Worm (Caenorhabditis elegans) whole organism, mixed stage, embryonic: ENCODE data around the gene clec-45.

Experiments
- M03D4.4 ChIP-seq: sonication (generic microtip); optimal IDR thresholded peaks from 2 replicates; lab custom pipeline; 2017; ENCODE audit warnings: mild to moderate bottlenecking, missing genetic modification characterization, missing compliant biosample characterization
- blmp-1 ChIP-seq: fragments of 150-350 bp; optimal IDR thresholded peaks from 2 replicates; lab custom pipeline; 2014; ENCODE audit warnings: missing biosample characterization, missing genetic modification characterization
- ceh-39 ChIP-seq: fragments of 150-350 bp; optimal IDR thresholded peaks from 2 replicates; lab custom pipeline; 2014; ENCODE audit warnings: missing biosample characterization, missing genetic modification characterization
- ceh-43 ChIP-seq: fragments of 200-800 bp; sonication (Bioruptor generic); optimal IDR thresholded peaks from 2 replicates; lab custom pipeline; 2018; ENCODE audit warnings: mild to moderate bottlenecking, missing genetic modification characterization, moderate library complexity, missing compliant biosample characterization
- ceh-83 ChIP-seq: fragments of 200-800 bp; sonication (Bioruptor generic); optimal IDR thresholded peaks from 2 replicates; lab custom pipeline; 2018; ENCODE audit warnings: mild to moderate bottlenecking, missing genetic modification characterization, missing compliant biosample characterization
- ces-1 ChIP-seq: fragments of 150-350 bp; optimal IDR thresholded peaks from 2 replicates; lab custom pipeline; 2014; ENCODE audit warnings: missing biosample characterization, missing genetic modification reagents, missing genetic modification characterization
- cnd-1 ChIP-seq: fragments of 200-800 bp; sonication (Bioruptor generic); optimal IDR thresholded peaks from 2 replicates; lab custom pipeline; 2018; ENCODE audit warnings: mild to moderate bottlenecking, missing genetic modification characterization, missing compliant biosample characterization
- drap-1 ChIP-seq: fragments of 200-800 bp; sonication (Bioruptor generic); optimal IDR thresholded peaks from 3 replicates; lab custom pipeline; 2018; ENCODE audit warnings: mild to moderate bottlenecking, missing genetic modification characterization, missing compliant biosample characterization
- elt-3 ChIP-seq: fragments of 150-350 bp; optimal IDR thresholded peaks from 2 replicates; lab custom pipeline; 2014; ENCODE audit warnings: missing biosample characterization, missing genetic modification characterization
- flh-1 ChIP-seq: fragments of 200-800 bp; sonication (Bioruptor generic); optimal IDR thresholded peaks from 2 replicates; lab custom pipeline; 2018; ENCODE audit warnings: mild to moderate bottlenecking, missing genetic modification characterization, moderate library complexity, missing compliant biosample characterization
- ham-2 ChIP-seq: fragments of 200-800 bp; sonication (Bioruptor generic); optimal IDR thresholded peaks from 2 replicates; lab custom pipeline; 2018; ENCODE audit warnings: mild to moderate bottlenecking, missing genetic modification characterization, missing compliant biosample characterization
- lsy-2 ChIP-seq: fragments of 150-350 bp; optimal IDR thresholded peaks from 2 replicates; lab custom pipeline; 2014; ENCODE audit warnings: missing biosample characterization, missing genetic modification characterization
- mab-5 ChIP-seq: fragments of 150-350 bp; optimal IDR thresholded peaks from 2 replicates; lab custom pipeline; 2014; ENCODE audit warnings: missing biosample characterization, missing genetic modification characterization
- mep-1 ChIP-seq: fragments of 150-350 bp; optimal IDR thresholded peaks from 2 replicates; lab custom pipeline; 2017; ENCODE audit warnings: missing biosample characterization, missing genetic modification reagents, missing genetic modification characterization, inconsistent platforms
- mls-2 ChIP-seq: sonication (generic microtip); optimal IDR thresholded peaks from 2 replicates; lab custom pipeline; 2016; ENCODE audit warnings: mild to moderate bottlenecking, missing genetic modification characterization, moderate library complexity, missing compliant biosample characterization
- nhr-12 ChIP-seq: fragments of 150-350 bp; optimal IDR thresholded peaks from 2 replicates; lab custom pipeline; 2014; ENCODE audit warnings: missing biosample characterization, missing genetic modification characterization
- nhr-2 ChIP-seq: fragments of 150-350 bp; optimal IDR thresholded peaks from 2 replicates; lab custom pipeline; 2014; ENCODE audit warnings: missing biosample characterization, missing genetic modification characterization
- nhr-237 ChIP-seq: fragments of 150-350 bp; optimal IDR thresholded peaks from 2 replicates; lab custom pipeline; 2014; ENCODE audit warnings: missing biosample characterization, missing genetic modification characterization
- nhr-28 ChIP-seq: fragments of 150-350 bp; optimal IDR thresholded peaks from 2 replicates; lab custom pipeline; 2014; ENCODE audit warnings: missing biosample characterization, missing genetic modification characterization
- nhr-76 ChIP-seq: sonication (generic microtip); optimal IDR thresholded peaks from 2 replicates; lab custom pipeline; 2017; ENCODE audit warnings: missing biosample characterization, missing genetic modification characterization
- tbx-8 ChIP-seq: fragments of 200-800 bp; sonication (Bioruptor generic); optimal IDR thresholded peaks from 2 replicates; lab custom pipeline; 2018; ENCODE audit warnings: mild to moderate bottlenecking, missing genetic modification characterization, moderate library complexity, missing compliant biosample characterization
- unc-120 ChIP-seq: sonication (generic microtip); optimal IDR thresholded peaks from 2 replicates; lab custom pipeline; 2017; ENCODE audit warnings: missing genetic modification characterization, missing compliant biosample characterization; ENCODE audit not compliant: poor library complexity, severe bottlenecking
- ztf-11 ChIP-seq: fragments of 150-350 bp; optimal IDR thresholded peaks from 2 replicates; lab custom pipeline; 2014; ENCODE audit warnings: missing biosample characterization, missing genetic modification characterization

The clec-45 gene

DNA sequence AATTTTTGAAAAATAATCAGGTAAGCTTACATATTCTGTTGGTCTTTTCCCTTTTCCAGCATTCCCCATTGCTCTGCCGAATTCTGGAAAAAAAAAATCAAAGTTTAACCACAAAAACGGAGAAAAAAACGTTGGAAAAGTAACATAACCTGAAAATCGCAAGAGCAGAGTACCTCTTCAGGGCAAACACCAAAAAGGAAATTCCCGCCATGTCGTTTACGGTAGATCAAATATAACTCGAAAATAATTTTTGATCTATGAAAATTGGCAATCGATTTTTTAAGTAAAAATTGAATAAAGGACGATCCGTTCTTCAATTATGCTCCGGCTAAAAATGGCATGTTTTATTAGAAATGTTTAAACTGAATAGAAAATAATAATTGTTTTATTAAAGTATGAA lies 34.5 kb upstream of the clec-45 start, which contains the start of gene C50E3.11:
Gene C50E3.11 (minus strand): TSS at position 83 of the 400 bp plus-strand sequence.
- TF ChIP-seq ham-2 (GFP tag; lab: Kevin White, UChicago): no peak
- TF ChIP-seq nhr-237: no peak
- TF ChIP-seq ztf-11 (tag; lab: Kevin White, UChicago): no peak
- TF ChIP-seq ceh-39 (tag; lab: Kevin White, UChicago): no peak
- no peak for TF ChIP-seq M03D4.4 (tag; lab: Kevin White, UChicago)
- TF ChIP-seq nhr-12: no peak
- TF ChIP-seq drap-1 (GFP tag; lab: Kevin White, UChicago): no peak
- no peak for TF ChIP-seq lsy-2 (tag; lab: Kevin White, UChicago)
- no peak for TF ChIP-seq nhr-2
- no peak for TF ChIP-seq elt-3 (tag; lab: Kevin White, UChicago)
- no peak for TF ChIP-seq flh-1 (GFP tag; lab: Kevin White, UChicago)
- no peak for TF ChIP-seq mls-2
- TF ChIP-seq, all 35 proteins: peak for 0

DNA sequence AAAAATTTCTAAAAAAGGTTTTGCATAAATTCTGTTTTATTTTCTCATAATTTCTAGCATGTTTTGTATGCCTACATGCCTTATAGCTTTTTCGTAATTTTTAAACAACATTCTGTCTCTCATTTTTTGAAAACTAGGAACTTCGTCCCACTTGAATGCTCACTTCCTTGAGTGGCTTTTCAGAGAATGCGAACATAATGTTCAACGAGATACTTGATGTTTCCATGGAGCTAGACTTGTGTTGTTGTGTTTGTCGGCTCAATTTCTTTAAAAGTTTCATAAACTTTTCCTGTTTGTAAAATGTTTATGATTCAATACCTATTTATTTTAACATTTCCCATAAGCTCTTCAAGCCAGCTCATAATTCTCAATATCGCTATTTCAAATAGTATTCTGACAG lies 33.0 kb upstream of the clec-45 start, which contains the start of gene clec-213:
Gene clec-213 (plus strand): TSS at position 301 of the 400 bp plus-strand sequence.
- TF ChIP-seq ceh-83 (GFP tag; lab: Kevin White, UChicago) (no peak), mab-5 (tag; lab: Kevin White, UChicago) (no peak), blmp-1 (tag; lab: Kevin White, UChicago) (no peak), cnd-1 (tag; lab: Kevin White, UChicago) (no peak), lsy-2 (tag; lab: Kevin White, UChicago) (no peak), mep-1 (tag; lab: Kevin White, UChicago) (no peak), ceh-39 (tag; lab: Kevin White, UChicago) (no peak), nhr-12 (no peak), nhr-2 (no peak), ceh-43 (no peak), flh-1 (GFP tag; lab: Kevin White, UChicago) (no peak), nhr-76 (no peak), tbx-8 (no peak), elt-3 (tag; lab: Kevin White, UChicago) (no peak), unc-120 (tag; lab: Kevin White, UChicago) (no peak)

DNA sequence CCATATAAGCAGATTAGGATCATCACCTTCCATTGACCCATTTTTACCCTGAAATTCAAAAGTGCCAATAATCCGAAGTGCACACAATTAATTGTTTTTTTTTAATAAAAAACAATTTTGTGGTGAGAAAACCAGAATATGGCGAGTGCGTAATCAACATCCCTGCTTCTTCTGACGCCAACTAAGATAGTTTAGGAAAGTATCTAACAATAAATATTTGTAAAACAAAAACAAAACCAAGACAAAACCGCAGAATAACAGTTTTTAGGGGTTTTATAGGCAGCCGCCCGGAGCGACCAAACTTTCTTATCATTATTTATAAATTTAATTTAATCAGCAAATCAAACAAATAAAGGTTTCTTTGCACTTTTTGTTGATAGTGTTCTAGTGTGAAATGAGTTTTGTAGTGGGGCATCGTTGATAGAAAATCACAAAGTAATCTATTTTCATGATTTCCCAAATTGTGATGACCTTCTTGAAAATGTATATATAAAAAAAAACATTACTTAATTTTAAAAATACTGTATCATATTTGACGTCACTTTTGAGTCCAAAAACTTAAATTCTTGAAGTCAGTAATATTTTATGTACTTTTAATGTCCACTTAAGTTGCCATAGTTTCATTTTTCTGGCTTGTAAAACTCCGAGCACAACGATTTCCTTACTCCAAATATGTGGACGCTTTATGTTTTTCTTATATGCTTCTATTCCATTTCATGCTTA lies 28.0 kb upstream of the clec-45 start, which contains the start of the genes folt-3 and clec-214:
Gene folt-3 (minus strand): TSS at position 51 of the 723 bp plus-strand sequence.
Gene clec-214 (plus strand): TSS at position 673 of the 723 bp plus-strand sequence.
- TF ChIP-seq nhr-28 (tag; lab: Kevin White, UChicago) (no peak), elt-3 (tag; lab: Kevin White, UChicago) (no peak), ceh-43 (no peak), mls-2 (no peak), ces-1 (no peak), blmp-1 (tag; lab: Kevin White, UChicago) (no peak)
- TF ChIP-seq, all 35 proteins: peak for 0

DNA sequence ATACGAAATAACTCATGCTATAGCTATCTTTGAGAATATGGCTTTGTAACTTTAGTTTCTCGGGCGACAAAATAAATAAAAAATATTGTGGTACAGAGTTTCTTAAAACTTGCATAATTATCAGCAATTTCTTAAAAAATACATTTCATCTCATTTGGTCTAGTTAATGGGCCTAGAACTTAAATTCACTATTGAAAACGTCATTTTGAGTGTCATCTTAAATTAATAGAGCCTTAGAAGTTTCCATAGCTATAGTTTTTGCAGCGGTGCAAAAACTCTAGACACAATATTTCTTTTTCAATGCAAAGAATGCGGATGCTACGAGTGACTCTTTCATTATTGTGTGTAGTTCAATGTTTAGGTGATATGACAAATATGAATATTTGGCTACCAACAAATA lies 25.9 kb upstream of the clec-45 start, which contains the start of gene clec-215:
Gene clec-215 (plus strand): TSS at position 301 of the 400 bp plus-strand sequence.
- TF ChIP-seq mab-5 (tag; lab: Kevin White, UChicago): no peak
- no peak for TF ChIP-seq ceh-39 (tag; lab: Kevin White, UChicago)
- no peak for TF ChIP-seq blmp-1 (tag; lab: Kevin White, UChicago)
- TF ChIP-seq mep-1 (tag; lab: Kevin White, UChicago): no peak

DNA sequence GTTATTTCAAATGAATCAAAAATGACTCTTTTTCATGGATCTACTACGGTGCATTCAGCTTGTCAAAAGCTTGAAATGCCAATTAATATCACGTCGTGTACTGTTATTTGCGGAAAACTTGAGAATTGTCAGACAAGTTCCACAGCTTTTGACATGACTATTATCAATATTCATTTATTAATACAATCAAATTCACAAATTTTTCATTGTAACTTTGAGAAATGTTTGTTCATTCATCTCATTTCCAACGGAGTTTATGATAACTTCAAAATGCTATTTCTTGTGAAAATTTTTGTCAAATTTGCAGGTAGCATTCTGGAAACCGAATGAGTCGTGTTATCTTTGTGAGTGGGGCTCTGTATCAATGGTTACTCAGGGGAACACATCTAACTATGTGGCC lies 19.8 kb upstream of the clec-45 start, which contains the start of gene C50E3.15:
Gene C50E3.15 (plus strand): TSS at position 301 of the 400 bp plus-strand sequence.
- no peak for TF ChIP-seq ham-2 (GFP tag; lab: Kevin White, UChicago)
- no peak for TF ChIP-seq unc-120 (tag; lab: Kevin White, UChicago)
- no peak for TF ChIP-seq ztf-11 (tag; lab: Kevin White, UChicago)

DNA sequence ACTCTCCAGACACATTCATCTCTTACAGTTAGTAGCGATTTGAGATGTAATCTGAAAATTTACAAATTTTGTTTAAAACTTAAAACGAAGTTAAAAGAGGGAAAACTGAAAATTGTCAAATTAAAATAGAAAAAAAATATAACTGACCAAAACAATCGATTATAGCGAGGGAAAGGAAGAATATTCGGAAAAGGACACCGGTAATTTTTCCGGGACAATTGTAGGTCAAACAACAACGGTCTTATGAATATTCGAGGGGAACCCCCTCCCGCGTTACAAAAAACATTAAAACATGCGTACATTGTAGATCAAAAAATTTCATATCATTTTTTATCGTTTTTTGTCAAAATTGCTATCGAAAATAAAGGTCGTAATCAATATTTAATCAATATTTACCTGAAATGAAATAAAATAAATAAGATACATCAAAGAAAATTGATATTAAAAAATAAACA lies 15.9 kb upstream of the clec-45 start, which contains the start of gene C50E3.12:
Gene C50E3.12 (minus strand): TSS at position 51 of the 455 bp plus-strand sequence.
- TF ChIP-seq ces-1 (no peak), nhr-2 (no peak), blmp-1 (tag; lab: Kevin White, UChicago) (no peak), mep-1 (tag; lab: Kevin White, UChicago) (no peak), M03D4.4 (tag; lab: Kevin White, UChicago) (no peak), mls-2 (no peak), ztf-11 (tag; lab: Kevin White, UChicago) (no peak), elt-3 (tag; lab: Kevin White, UChicago) (no peak)

DNA sequence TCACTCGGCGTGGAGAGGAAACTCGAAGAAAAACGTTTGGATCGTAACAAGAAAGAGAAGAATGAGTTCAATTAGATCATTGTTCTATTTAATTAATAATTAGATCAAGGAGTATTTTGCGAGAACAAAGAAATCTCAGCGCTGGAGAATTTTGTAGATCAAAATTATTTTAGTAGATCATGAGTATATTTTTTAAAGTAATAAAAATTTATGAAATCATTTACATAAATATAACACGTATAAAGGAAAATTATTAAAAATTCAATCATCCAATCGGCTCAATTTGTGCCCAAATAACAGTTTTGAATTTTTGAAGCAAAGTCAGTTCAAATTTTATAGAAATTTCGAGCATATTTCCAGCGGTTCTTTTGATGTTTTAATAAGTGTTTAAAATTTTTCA lies 13.7 kb upstream of the clec-45 start, which contains the start of gene C50E3.13:
Gene C50E3.13 (minus strand): TSS at position 101 of the 400 bp plus-strand sequence.
- TF ChIP-seq M03D4.4 (tag; lab: Kevin White, UChicago): no peak
- no peak for TF ChIP-seq elt-3 (tag; lab: Kevin White, UChicago)
- no peak for TF ChIP-seq nhr-12
